Fruit fly (Drosophila melanogaster) whole organism, prepupa: ENCODE results near the gene CG42514.

Experiments used
- Blimp-1 ChIP-seq: fragments of 200-800 bp; sonication (Bioruptor generic); optimal IDR thresholded peaks from 3 replicates; lab custom pipeline; 2017; ENCODE audit warnings: missing biosample characterization, missing genetic modification characterization, mild to moderate bottlenecking, moderate library complexity, missing genetic modification reagents
- CG10631 ChIP-seq: fragments of 200-800 bp; sonication (Bioruptor generic); optimal IDR thresholded peaks from 2 replicates; lab custom pipeline; 2016; ENCODE audit warnings: missing biosample characterization, missing genetic modification characterization
- CG10669 ChIP-seq: fragments of 200-800 bp; sonication (Bioruptor generic); optimal IDR thresholded peaks from 3 replicates; lab custom pipeline; 2018; ENCODE audit warnings: missing biosample characterization, mild to moderate bottlenecking, missing genetic modification characterization, moderate library complexity
- CG11294 ChIP-seq: fragments of 200-800 bp; sonication (Bioruptor generic); IDR thresholded peaks from 2 replicates; pipeline ENCODE4 v1.3.6; 2022; ENCODE audit warnings: missing biosample characterization, missing genetic modification characterization
- CG11762 ChIP-seq: fragments of 200-800 bp; sonication (Bioruptor generic); optimal IDR thresholded peaks from 3 replicates; lab custom pipeline; 2016; ENCODE audit warnings: missing biosample characterization, missing genetic modification characterization; ENCODE audit not compliant: insufficient read depth
- CG11902 ChIP-seq: fragments of 200-800 bp; sonication (Bioruptor generic); optimal IDR thresholded peaks from 3 replicates; lab custom pipeline; 2016; ENCODE audit warnings: missing biosample characterization, missing genetic modification characterization
- CG15336 ChIP-seq: fragments of 200-800 bp; sonication (Bioruptor generic); IDR thresholded peaks from 2 replicates; pipeline ENCODE4 v1.3.6; 2022; ENCODE audit warnings: missing biosample characterization, missing genetic modification characterization
- CG16779 ChIP-seq: fragments of 200-800 bp; sonication (Bioruptor generic); optimal IDR thresholded peaks from 3 replicates; lab custom pipeline; 2017; ENCODE audit warnings: missing biosample characterization, mild to moderate bottlenecking, missing genetic modification characterization
- CG3032 ChIP-seq: fragments of 200-800 bp; optimal IDR thresholded peaks from 2 replicates; lab custom pipeline; 2019; ENCODE audit warnings: missing biosample characterization, mild to moderate bottlenecking, missing genetic modification characterization, moderate library complexity
- CG31627 ChIP-seq: fragments of 200-800 bp; sonication (Bioruptor generic); optimal IDR thresholded peaks from 3 replicates; lab custom pipeline; 2016; ENCODE audit warnings: missing biosample characterization, missing genetic modification characterization
- CG32006 ChIP-seq: fragments of 200-800 bp; sonication (Bioruptor generic); optimal IDR thresholded peaks from 3 replicates; lab custom pipeline; 2017; ENCODE audit warnings: missing biosample characterization, mild to moderate bottlenecking, missing genetic modification characterization
- CG34406 ChIP-seq: fragments of 200-800 bp; sonication (Bioruptor generic); optimal IDR thresholded peaks from 3 replicates; lab custom pipeline; 2016; ENCODE audit warnings: missing biosample characterization, missing genetic modification characterization
- CG3919 ChIP-seq: fragments of 200-800 bp; sonication (Bioruptor generic); optimal IDR thresholded peaks from 3 replicates; lab custom pipeline; 2016; ENCODE audit warnings: missing biosample characterization, missing genetic modification characterization
- CG4318 ChIP-seq: fragments of 200-800 bp; sonication (Bioruptor generic); optimal IDR thresholded peaks from 3 replicates; lab custom pipeline; 2017; ENCODE audit warnings: missing biosample characterization, mild to moderate bottlenecking, missing genetic modification characterization
- CG6163 ChIP-seq: fragments of 200-800 bp; sonication (Bioruptor generic); IDR thresholded peaks from 3 replicates; pipeline ENCODE4 v1.3.6; 2022; ENCODE audit warnings: missing biosample characterization, missing genetic modification characterization
- CG6792 ChIP-seq: fragments of 200-800 bp; sonication (Bioruptor generic); optimal IDR thresholded peaks from 3 replicates; lab custom pipeline; 2016; ENCODE audit warnings: missing biosample characterization, missing genetic modification characterization
- CG6808 ChIP-seq: fragments of 200-800 bp; sonication (Bioruptor generic); optimal IDR thresholded peaks from 3 replicates; lab custom pipeline; 2017; ENCODE audit warnings: missing biosample characterization, missing genetic modification characterization, mild to moderate bottlenecking, moderate library complexity, missing genetic modification reagents
- CG6854 ChIP-seq: fragments of 200-800 bp; sonication (Bioruptor generic); optimal IDR thresholded peaks from 2 replicates; lab custom pipeline; 2017; ENCODE audit warnings: missing biosample characterization, mild to moderate bottlenecking, missing genetic modification characterization
- CG7368 ChIP-seq: fragments of 200-800 bp; sonication (Bioruptor generic); optimal IDR thresholded peaks from 3 replicates; lab custom pipeline; 2016; ENCODE audit warnings: missing biosample characterization, missing genetic modification characterization
- CG8319 ChIP-seq: fragments of 200-800 bp; sonication (Bioruptor generic); optimal IDR thresholded peaks from 3 replicates; lab custom pipeline; 2016; ENCODE audit warnings: missing biosample characterization, missing genetic modification characterization
- CG9139 ChIP-seq: fragments of 200-800 bp; sonication (Bioruptor generic); optimal IDR thresholded peaks from 3 replicates; lab custom pipeline; 2017; ENCODE audit warnings: missing biosample characterization, mild to moderate bottlenecking, missing genetic modification characterization
- Eip75B ChIP-seq: fragments of 200-800 bp; sonication (Bioruptor generic); optimal IDR thresholded peaks from 3 replicates; lab custom pipeline; 2016; ENCODE audit warnings: missing biosample characterization, missing genetic modification characterization
- Eip93F ChIP-seq: fragments of 200-800 bp; sonication (Bioruptor generic); optimal IDR thresholded peaks from 2 replicates; lab custom pipeline; 2016; ENCODE audit warnings: missing biosample characterization, mild to moderate bottlenecking, missing genetic modification characterization
- Ets21C ChIP-seq: fragments of 200-800 bp; sonication (Bioruptor generic); optimal IDR thresholded peaks from 3 replicates; lab custom pipeline; 2016; ENCODE audit warnings: missing biosample characterization, missing genetic modification characterization
- Ets96B ChIP-seq: fragments of 200-800 bp; optimal IDR thresholded peaks from 2 replicates; lab custom pipeline; 2019; ENCODE audit warnings: missing biosample characterization, mild to moderate bottlenecking, missing genetic modification characterization, moderate library complexity
- Gug ChIP-seq: fragments of 200-800 bp; sonication (Bioruptor generic); IDR thresholded peaks from 2 replicates; pipeline ENCODE4 v1.3.6; 2022; ENCODE audit warnings: missing biosample characterization, missing genetic modification characterization
- Hr38 ChIP-seq: sonication (Bioruptor generic); optimal IDR thresholded peaks from 2 replicates; lab custom pipeline; 2016; ENCODE audit warnings: missing biosample characterization, missing genetic modification characterization
- Hr39 ChIP-seq: fragments of 200-800 bp; sonication (Bioruptor generic); optimal IDR thresholded peaks from 2 replicates; lab custom pipeline; 2016; ENCODE audit warnings: missing biosample characterization, missing genetic modification characterization
- Lpt ChIP-seq: fragments of 200-800 bp; sonication (Bioruptor generic); optimal IDR thresholded peaks from 3 replicates; lab custom pipeline; 2016; ENCODE audit warnings: missing biosample characterization, missing genetic modification characterization
- Smox ChIP-seq: fragments of 200-800 bp; sonication (Bioruptor generic); optimal IDR thresholded peaks from 3 replicates; lab custom pipeline; 2016; ENCODE audit warnings: missing biosample characterization, missing genetic modification characterization
- Sox14 ChIP-seq: fragments of 200-800 bp; sonication (Bioruptor generic); optimal IDR thresholded peaks from 3 replicates; lab custom pipeline; 2016; ENCODE audit warnings: missing biosample characterization, missing genetic modification characterization
- Sox15 ChIP-seq: fragments of 200-800 bp; sonication (Bioruptor generic); optimal IDR thresholded peaks from 3 replicates; lab custom pipeline; 2016; ENCODE audit warnings: missing biosample characterization, missing genetic modification characterization
- achi ChIP-seq: fragments of 200-800 bp; sonication (Bioruptor generic); optimal IDR thresholded peaks from 3 replicates; lab custom pipeline; 2016; ENCODE audit warnings: missing biosample characterization, missing genetic modification characterization
- acj6 ChIP-seq: fragments of 200-800 bp; sonication (Bioruptor generic); optimal IDR thresholded peaks from 3 replicates; lab custom pipeline; 2016; ENCODE audit warnings: missing biosample characterization, missing genetic modification characterization
- cyc ChIP-seq: fragments of 200-800 bp; sonication (Bioruptor generic); optimal IDR thresholded peaks from 3 replicates; lab custom pipeline; 2016; ENCODE audit warnings: missing biosample characterization, missing genetic modification characterization
- dac ChIP-seq: fragments of 200-800 bp; sonication (Bioruptor generic); optimal IDR thresholded peaks from 2 replicates; lab custom pipeline; 2017; ENCODE audit warnings: missing biosample characterization, mild to moderate bottlenecking, missing genetic modification characterization
- dsx ChIP-seq: fragments of 200-800 bp; optimal IDR thresholded peaks from 3 replicates; lab custom pipeline; 2019; ENCODE audit warnings: missing biosample characterization, mild to moderate bottlenecking, missing genetic modification characterization, moderate library complexity; ENCODE audit not compliant: poor library complexity, severe bottlenecking
- eg ChIP-seq: fragments of 200-800 bp; sonication (Bioruptor generic); IDR thresholded peaks from 3 replicates; pipeline ENCODE4 v1.3.6; 2022; ENCODE audit warnings: missing biosample characterization, missing genetic modification characterization
- esn ChIP-seq: fragments of 200-800 bp; sonication (Bioruptor generic); optimal IDR thresholded peaks from 2 replicates; lab custom pipeline; 2016; ENCODE audit warnings: missing biosample characterization, mild to moderate bottlenecking, missing genetic modification characterization, moderate library complexity
- fd59A ChIP-seq: fragments of 200-800 bp; sonication (Bioruptor generic); optimal IDR thresholded peaks from 2 replicates; lab custom pipeline; 2017; ENCODE audit warnings: missing biosample characterization, mild to moderate bottlenecking, missing genetic modification characterization, missing genetic modification reagents
- fd85E ChIP-seq: fragments of 200-800 bp; sonication (Bioruptor generic); optimal IDR thresholded peaks from 3 replicates; lab custom pipeline; 2016; ENCODE audit warnings: missing biosample characterization, missing genetic modification characterization
- fkh ChIP-seq: fragments of 200-800 bp; sonication (Bioruptor generic); optimal IDR thresholded peaks from 3 replicates; lab custom pipeline; 2017; ENCODE audit warnings: missing biosample characterization, mild to moderate bottlenecking, missing genetic modification characterization, moderate library complexity
- pdm3 ChIP-seq: fragments of 200-800 bp; sonication (Bioruptor generic); optimal IDR thresholded peaks from 3 replicates; lab custom pipeline; 2016; ENCODE audit warnings: missing biosample characterization, missing genetic modification characterization
- salr ChIP-seq, 2 experiments: fragments of 200-800 bp; sonication (Bioruptor generic); optimal IDR thresholded peaks; 3 replicates each; lab custom pipeline; 2016 to 2018; ENCODE audit warnings: missing biosample characterization in 2 of 2, missing genetic modification characterization in 2 of 2, mild to moderate bottlenecking in 1 of 2
- ss ChIP-seq, 2 experiments: fragments of 200-800 bp; sonication (Bioruptor generic); optimal IDR thresholded peaks; 2 replicates in 1 of 2; 3 replicates in 1 of 2; lab custom pipeline; 2017 to 2018; ENCODE audit warnings: mild to moderate bottlenecking in 2 of 2, missing biosample characterization in 2 of 2, missing genetic modification characterization in 2 of 2, moderate library complexity in 1 of 2
- svp ChIP-seq: fragments of 200-800 bp; sonication (Bioruptor generic); peaks from one replicate; lab custom pipeline; 2016; ENCODE audit warnings: missing biosample characterization, missing genetic modification characterization
- vri ChIP-seq: fragments of 200-800 bp; sonication (Bioruptor generic); optimal IDR thresholded peaks from 3 replicates; lab custom pipeline; 2016; ENCODE audit warnings: missing biosample characterization, mild to moderate bottlenecking, missing genetic modification characterization

Gene CG42514

dm6 chr3L:16493717-16494116, 2.3 kb downstream of the CG42514 start:
- TF ChIP-seq Sox14 (GFP tag; lab: Kevin White, UChicago): peak; percentile 22
- no peak for TF ChIP-seq CG7368 (GFP tag; lab: Kevin White, UChicago)

- TF ChIP-seq CG11902 (no peak), fd59A (GFP tag; lab: Kevin White, UChicago) (no peak)
- TF ChIP-seq, all 60 proteins: peak for 0
These were observed 4.9 kb downstream of the CG42514 start for dm6 chr3L:16491006-16491605.

- TF ChIP-seq vri (GFP tag; lab: Kevin White, UChicago) (peak; percentile 78), acj6 (GFP tag; lab: Kevin White, UChicago) (peak; percentile 84), Sox15 (GFP tag; lab: Kevin White, UChicago) (peak; percentile 58), Gug (GFP tag; lab: Robert Waterston, UW) (no peak), CG32006 (GFP tag; lab: Kevin White, UChicago) (no peak), cyc (GFP tag; lab: Kevin White, UChicago) (peak; percentile 86), CG10631 (GFP tag; lab: Kevin White, UChicago) (peak; percentile 88), salr (GFP tag; optimal IDR thresholded peaks at IDR 0.05; lab: Kevin White, UChicago) (peak; percentile 37 to 86), CG3032 (tag; lab: Kevin White, UChicago) (peak; percentile 89), Sox14 (GFP tag; lab: Kevin White, UChicago) (peak; percentile 83), dsx (GFP tag; lab: Kevin White, UChicago) (peak; percentile 89), CG31627 (GFP tag; lab: Kevin White, UChicago) (peak; percentile 78), esn (GFP tag; lab: Kevin White, UChicago) (peak; percentile 88), CG6854 (GFP tag; lab: Kevin White, UChicago) (peak; percentile 29), Hr39 (GFP tag; lab: Kevin White, UChicago) (peak; percentile 76), fd59A (GFP tag; lab: Kevin White, UChicago) (peak; percentile 85), CG34406 (GFP tag; lab: Kevin White, UChicago) (peak; percentile 75), eg (no peak), Hr38 (no peak), CG16779 (peak; percentile 48), achi (GFP tag; lab: Kevin White, UChicago) (peak; percentile 78), CG11294 (no peak), fkh (GFP tag; lab: Kevin White, UChicago) (no peak), CG6808 (GFP tag; lab: Kevin White, UChicago) (peak; percentile 86), pdm3 (GFP tag; lab: Kevin White, UChicago) (peak; percentile 83), CG6792 (GFP tag; lab: Kevin White, UChicago) (peak; percentile 81), CG10669 (GFP tag; lab: Kevin White, UChicago) (peak; percentile 89), Blimp-1 (peak; percentile 36), ss (GFP tag; optimal IDR thresholded peaks at IDR 0.05; lab: Kevin White, UChicago) (peak; percentile 82 to 87), CG15336 (GFP tag; lab: Robert Waterston, UW) (no peak), svp (peak; percentile 93), Ets21C (GFP tag; lab: Kevin White, UChicago) (peak; percentile 65), Smox (GFP tag; lab: Kevin White, UChicago) (peak; percentile 87), Eip75B (GFP tag; lab: Kevin White, UChicago) (peak; percentile 81), CG3919 (GFP tag; lab: Kevin White, UChicago) (peak; percentile 87), CG7368 (GFP tag; lab: Kevin White, UChicago) (peak; percentile 74), Lpt (GFP tag; lab: Kevin White, UChicago) (no peak), CG11762 (GFP tag; lab: Kevin White, UChicago) (peak; percentile 59), Ets96B (tag; lab: Kevin White, UChicago) (peak; percentile 91), CG6163 (GFP tag; lab: Robert Waterston, UW) (peak; percentile 89), fd85E (GFP tag; lab: Kevin White, UChicago) (no peak), CG4318 (no peak), CG8319 (GFP tag; lab: Kevin White, UChicago) (peak; percentile 40), dac (GFP tag; lab: Kevin White, UChicago) (no peak), CG9139 (GFP tag; lab: Kevin White, UChicago) (peak; percentile 80), Eip93F (GFP tag; lab: Kevin White, UChicago) (peak; percentile 83)
These were observed 5.5 kb downstream of the CG42514 start for dm6 chr3L:16490583-16490880.
